Fruit fly (Drosophila melanogaster) whole organism, embryonic: Measurements from ENCODE around the gene Ppi1.
A peak's percentile ranks its signal among the peaks of the same experiment; 100 is the strongest.

ENCODE experiments used
- Adf1 ChIP-seq: fragments of 200-800 bp; sonication (Bioruptor generic); IDR thresholded peaks from 2 replicates; pipeline ENCODE4 v1.3.6; 2022; ENCODE audit warnings: missing biosample characterization, missing genetic modification characterization
- Bgb ChIP-seq: fragments of 200-800 bp; sonication (Bioruptor generic); IDR thresholded peaks from 2 replicates; pipeline ENCODE4 v1.3.6; 2022; ENCODE audit warnings: missing biosample characterization, missing genetic modification characterization; ENCODE audit not compliant: partially characterized antibody
- CG10147 ChIP-seq: fragments of 200-800 bp; sonication (Bioruptor generic); optimal IDR thresholded peaks from 2 replicates; lab custom pipeline; 2019; ENCODE audit warnings: missing biosample characterization, mild to moderate bottlenecking, missing genetic modification characterization, moderate library complexity
- CG10565 ChIP-seq: fragments of 200-800 bp; sonication (Bioruptor generic); optimal IDR thresholded peaks from 3 replicates; lab custom pipeline; 2016; ENCODE audit warnings: missing biosample characterization, mild to moderate bottlenecking, missing genetic modification characterization
- CG12071 ChIP-seq: fragments of 200-800 bp; sonication (Bioruptor generic); optimal IDR thresholded peaks from 3 replicates; lab custom pipeline; 2018; ENCODE audit warnings: missing biosample characterization, mild to moderate bottlenecking, missing genetic modification characterization
- CG12236 ChIP-seq: fragments of 200-800 bp; sonication (Bioruptor generic); optimal IDR thresholded peaks from 2 replicates; lab custom pipeline; 2016; ENCODE audit warnings: missing biosample characterization, missing genetic modification characterization
- CG14014 ChIP-seq: fragments of 200-800 bp; sonication (Bioruptor generic); IDR thresholded peaks from 2 replicates; pipeline ENCODE4 v1.3.6; 2022; ENCODE audit warnings: missing biosample characterization, missing genetic modification characterization
- CG15514 ChIP-seq: fragments of 200-800 bp; sonication (Bioruptor generic); optimal IDR thresholded peaks from 3 replicates; lab custom pipeline; 2017; ENCODE audit warnings: missing biosample characterization, missing genetic modification characterization, mild to moderate bottlenecking, moderate library complexity, missing genetic modification reagents
- CG16813 ChIP-seq: fragments of 200-800 bp; sonication (Bioruptor generic); IDR thresholded peaks from 3 replicates; pipeline ENCODE4 v1.3.6; 2022; ENCODE audit warnings: missing biosample characterization, missing genetic modification characterization; ENCODE audit not compliant: partially characterized antibody
- CG16863 ChIP-seq: fragments of 200-800 bp; sonication (Bioruptor generic); optimal IDR thresholded peaks from 3 replicates; lab custom pipeline; 2016; ENCODE audit warnings: missing biosample characterization, missing genetic modification characterization
- CG31224 ChIP-seq: fragments of 200-800 bp; sonication (Bioruptor generic); IDR thresholded peaks from 2 replicates; pipeline ENCODE4 v1.3.6; 2022; ENCODE audit warnings: missing biosample characterization, missing genetic modification characterization
- CG32767 ChIP-seq: fragments of 200-800 bp; sonication (Bioruptor generic); IDR thresholded peaks from 2 replicates; pipeline ENCODE4 v1.3.6; 2022; ENCODE audit warnings: missing biosample characterization, missing genetic modification characterization
- CG4282 ChIP-seq: fragments of 200-800 bp; sonication (Bioruptor generic); optimal IDR thresholded peaks from 2 replicates; lab custom pipeline; 2016; ENCODE audit warnings: missing biosample characterization, missing genetic modification characterization
- CG4820 ChIP-seq: fragments of 200-800 bp; sonication (Bioruptor generic); optimal IDR thresholded peaks from 3 replicates; lab custom pipeline; 2016; ENCODE audit warnings: missing biosample characterization, missing genetic modification characterization
- CG6813 ChIP-seq: fragments of 200-800 bp; sonication (Bioruptor generic); optimal IDR thresholded peaks from 2 replicates; lab custom pipeline; 2017; ENCODE audit warnings: missing biosample characterization, missing genetic modification characterization, mild to moderate bottlenecking, moderate library complexity, missing genetic modification reagents
- CG7556 ChIP-seq: fragments of 200-800 bp; sonication (Bioruptor generic); optimal IDR thresholded peaks from 2 replicates; lab custom pipeline; 2017; ENCODE audit warnings: missing biosample characterization, mild to moderate bottlenecking, missing genetic modification characterization
- CG7928 ChIP-seq: fragments of 200-800 bp; sonication (Bioruptor generic); optimal IDR thresholded peaks from 2 replicates; lab custom pipeline; 2017; ENCODE audit warnings: missing biosample characterization, mild to moderate bottlenecking, missing genetic modification characterization
- CG9817 ChIP-seq: fragments of 200-800 bp; sonication (Bioruptor generic); optimal IDR thresholded peaks from 2 replicates; lab custom pipeline; 2018; ENCODE audit warnings: missing biosample characterization, mild to moderate bottlenecking, missing genetic modification characterization, moderate library complexity
- CkIIα-i1 ChIP-seq: fragments of 200-800 bp; sonication (Bioruptor generic); IDR thresholded peaks from 2 replicates; pipeline ENCODE4 v1.3.6; 2022; ENCODE audit warnings: missing biosample characterization, missing genetic modification characterization
- CoRest ChIP-seq: fragments of 200-800 bp; sonication (Bioruptor generic); optimal IDR thresholded peaks from 3 replicates; lab custom pipeline; 2018; ENCODE audit warnings: missing biosample characterization, mild to moderate bottlenecking, missing genetic modification characterization, moderate library complexity
- Deaf1 ChIP-seq: fragments of 200-800 bp; optimal IDR thresholded peaks from 3 replicates; lab custom pipeline; 2019; ENCODE audit warnings: missing biosample characterization, mild to moderate bottlenecking, missing genetic modification characterization, moderate library complexity
- GATAe ChIP-seq: fragments of 200-800 bp; sonication (Bioruptor generic); conservative IDR thresholded peaks from 2 replicates; pipeline ENCODE4 v1.3.6; 2022; ENCODE audit warnings: missing biosample characterization, missing genetic modification characterization
- Gsc ChIP-seq: fragments of 200-800 bp; sonication (Bioruptor generic); IDR thresholded peaks from 2 replicates; pipeline ENCODE4 v1.3.6; 2022; ENCODE audit warnings: missing biosample characterization, missing genetic modification characterization
- H15 ChIP-seq: fragments of 200-800 bp; sonication (Bioruptor generic); IDR thresholded peaks from 3 replicates; pipeline ENCODE4 v1.3.6; 2022; ENCODE audit warnings: missing biosample characterization, missing genetic modification characterization
- H2.0 ChIP-seq: fragments of 200-800 bp; sonication (Bioruptor generic); IDR thresholded peaks from 2 replicates; pipeline ENCODE4 v1.3.6; 2022; ENCODE audit warnings: missing biosample characterization, missing genetic modification characterization
- Neu2 ChIP-seq: fragments of 200-800 bp; sonication (Bioruptor generic); optimal IDR thresholded peaks from 3 replicates; lab custom pipeline; 2016; ENCODE audit warnings: missing biosample characterization, missing genetic modification characterization, borderline replicate concordance
- PHDP ChIP-seq: fragments of 200-800 bp; sonication (Bioruptor generic); optimal IDR thresholded peaks from 3 replicates; lab custom pipeline; 2018; ENCODE audit warnings: missing biosample characterization, mild to moderate bottlenecking, missing genetic modification characterization, moderate library complexity
- Poxn ChIP-seq: fragments of 200-800 bp; sonication (Bioruptor generic); IDR thresholded peaks from 2 replicates; pipeline ENCODE4 v1.3.6; 2022; ENCODE audit warnings: missing biosample characterization, missing genetic modification characterization
- Ssrp ChIP-seq: fragments of 200-800 bp; sonication (Bioruptor generic); optimal IDR thresholded peaks from 2 replicates; lab custom pipeline; 2018; ENCODE audit warnings: missing biosample characterization, mild to moderate bottlenecking, missing genetic modification characterization, moderate library complexity
- Stat92E ChIP-seq, 3 experiments: fragments of >200 bp in 2 of 3; fragments of 200-800 bp in 1 of 3; sonication (Bioruptor generic) in 1 of 3; optimal IDR thresholded peaks; 2 replicates each; lab custom pipeline; 2017 to 2019; ENCODE audit warnings: missing biosample characterization in 3 of 3, missing genetic modification characterization in 3 of 3, mild to moderate bottlenecking in 1 of 3, moderate library complexity in 1 of 3
- Usf ChIP-seq: fragments of 200-800 bp; sonication (Bioruptor generic); optimal IDR thresholded peaks from 2 replicates; lab custom pipeline; 2017; ENCODE audit warnings: missing genotype, missing biosample characterization, missing genetic modification characterization
- amos ChIP-seq: fragments of 200-800 bp; sonication (Bioruptor generic); IDR thresholded peaks from 2 replicates; pipeline ENCODE4 v1.3.6; 2022; ENCODE audit warnings: missing biosample characterization, missing genetic modification characterization; ENCODE audit not compliant: partially characterized antibody
- aop ChIP-seq: fragments of 200-800 bp; sonication (Bioruptor generic); IDR thresholded peaks from 2 replicates; pipeline ENCODE4 v1.3.6; 2022; ENCODE audit warnings: missing biosample characterization, missing genetic modification characterization
- bsh ChIP-seq, 2 experiments: fragments of 200-800 bp; sonication (Bioruptor generic); optimal IDR thresholded peaks; 2 replicates each; lab custom pipeline; 2017 to 2018; ENCODE audit warnings: mild to moderate bottlenecking in 2 of 2, missing biosample characterization in 2 of 2, missing genetic modification characterization in 2 of 2, moderate library complexity in 1 of 2
- btn ChIP-seq: fragments of 200-800 bp; sonication (Bioruptor generic); optimal IDR thresholded peaks from 2 replicates; lab custom pipeline; 2016; ENCODE audit warnings: missing biosample characterization, missing genetic modification characterization
- cato ChIP-seq: fragments of 200-800 bp; sonication (Bioruptor generic); optimal IDR thresholded peaks from 2 replicates; lab custom pipeline; 2016; ENCODE audit warnings: missing biosample characterization, missing genetic modification characterization, borderline replicate concordance
- chif ChIP-seq, 2 experiments: fragments of 200-800 bp; sonication (Bioruptor generic); optimal IDR thresholded peaks; 3 replicates each; lab custom pipeline; 2016; ENCODE audit warnings: missing biosample characterization in 2 of 2, missing genetic modification characterization in 2 of 2
- chn ChIP-seq: fragments of 200-800 bp; sonication (Bioruptor generic); optimal IDR thresholded peaks from 2 replicates; lab custom pipeline; 2016; ENCODE audit warnings: missing biosample characterization, missing genetic modification characterization
- croc ChIP-seq: fragments of 200-800 bp; sonication (Bioruptor generic); conservative IDR thresholded peaks from 3 replicates; pipeline ENCODE4 v1.3.6; 2022; ENCODE audit warnings: missing biosample characterization, missing genetic modification characterization
- crol ChIP-seq: fragments of 200-800 bp; sonication (Bioruptor generic); IDR thresholded peaks from 2 replicates; pipeline ENCODE4 v1.3.6; 2022; ENCODE audit warnings: missing biosample characterization, missing genetic modification characterization
- h ChIP-seq: fragments of >200 bp; optimal IDR thresholded peaks from 2 replicates; lab custom pipeline; 2017
- pan ChIP-seq, 4 experiments: fragments of >200 bp in 3 of 4; fragments of 200-800 bp in 1 of 4; sonication (Bioruptor generic) in 1 of 4; optimal IDR thresholded peaks in 3 of 4; IDR thresholded peaks in 1 of 4; 2 replicates each; pipeline versions ENCODE4 v1.3.6 to Lab custom; 2017 to 2022; ENCODE audit warnings: missing biosample characterization in 2 of 4, missing genetic modification characterization in 2 of 4, mixed read lengths in 1 of 4
- phol ChIP-seq: fragments of 200-800 bp; sonication (Bioruptor generic); optimal IDR thresholded peaks from 3 replicates; lab custom pipeline; 2018; ENCODE audit warnings: missing biosample characterization, mild to moderate bottlenecking, missing genetic modification characterization, moderate library complexity
- schlank ChIP-seq: fragments of 200-800 bp; sonication (Bioruptor generic); optimal IDR thresholded peaks from 2 replicates; lab custom pipeline; 2018; ENCODE audit warnings: missing biosample characterization, mild to moderate bottlenecking, missing genetic modification characterization
- scrt ChIP-seq: fragments of 200-800 bp; sonication (Bioruptor generic); optimal IDR thresholded peaks from 2 replicates; lab custom pipeline; 2018; ENCODE audit warnings: missing biosample characterization, mild to moderate bottlenecking, missing genetic modification characterization, moderate library complexity
- seq ChIP-seq: fragments of 200-800 bp; sonication (Bioruptor generic); IDR thresholded peaks from 2 replicates; pipeline ENCODE4 v1.3.6; 2022; ENCODE audit warnings: missing biosample characterization, missing genetic modification characterization
- sob ChIP-seq: fragments of 200-800 bp; sonication (Bioruptor generic); IDR thresholded peaks from 2 replicates; pipeline ENCODE4 v1.3.6; 2022; ENCODE audit warnings: missing biosample characterization, missing genetic modification characterization
- trh ChIP-seq: fragments of 200-800 bp; sonication (Bioruptor generic); optimal IDR thresholded peaks from 2 replicates; lab custom pipeline; 2016; ENCODE audit warnings: missing biosample characterization, missing genetic modification characterization
- usp ChIP-seq: fragments of >200 bp; optimal IDR thresholded peaks from 2 replicates; lab custom pipeline; 2017; ENCODE audit warnings: missing biosample characterization, missing genetic modification characterization
- vvl ChIP-seq: fragments of 200-800 bp; sonication (Bioruptor generic); IDR thresholded peaks from 2 replicates; pipeline ENCODE4 v1.3.6; 2022; ENCODE audit warnings: missing biosample characterization, missing genetic modification characterization

Ppi1 gene

dm6 chr3R:30164162-30164561, 35.2 kb upstream of the Ppi1 start (continued):
- no peak for TF ChIP-seq CG6813 (GFP tag; lab: Kevin White, UChicago)
- TF ChIP-seq CG10147 (GFP tag; lab: Kevin White, UChicago): no peak
- TF ChIP-seq CG12071 (GFP tag; lab: Kevin White, UChicago): no peak
- TF ChIP-seq CG15514 (GFP tag; lab: Kevin White, UChicago): no peak
- TF ChIP-seq seq (GFP tag; lab: Robert Waterston, UW): no peak
- TF ChIP-seq trh (GFP tag; lab: Kevin White, UChicago): no peak
- no peak for TF ChIP-seq H15 (GFP tag; lab: Robert Waterston, UW)
- no peak for TF ChIP-seq CG12236
- TF ChIP-seq chif (GFP tag; optimal IDR thresholded peaks at IDR 0.05; lab: Kevin White, UChicago): peak; percentile 14 to 18
- peak; percentile 6 for TF ChIP-seq CG7556 (GFP tag; lab: Kevin White, UChicago)
- 0 out of 2 replicates have a peak, but pooled peaks have one; percentile 22 for TF ChIP-seq CG32767
- TF ChIP-seq phol (tag; lab: Kevin White, UChicago): peak; percentile 42
- TF ChIP-seq CG7928 (GFP tag; lab: Kevin White, UChicago): no peak
- TF ChIP-seq cato (GFP tag; lab: Kevin White, UChicago): no peak
- TF ChIP-seq Bgb (GFP tag; lab: Robert Waterston, UW): no peak
- no peak for TF ChIP-seq CG4282
- peak in 1 of 2 experiments; percentile 45 for TF ChIP-seq bsh (GFP tag; optimal IDR thresholded peaks at IDR 0.05; lab: Kevin White, UChicago)
- TF ChIP-seq amos (GFP tag; lab: Robert Waterston, UW): no peak
- TF ChIP-seq CG31224 (GFP tag; lab: Robert Waterston, UW): no peak
- peak; percentile 5 for TF ChIP-seq CG4820
- no peak for TF ChIP-seq Gsc (GFP tag; lab: Robert Waterston, UW)
- no peak for TF ChIP-seq CG10565
- no peak for TF ChIP-seq schlank (tag; lab: Kevin White, UChicago)
- no peak for TF ChIP-seq CG9817
- TF ChIP-seq Stat92E (GFP tag; optimal IDR thresholded peaks at IDR 0.05; lab: Kevin White, UChicago): no peak
- no peak for TF ChIP-seq Adf1 (GFP tag; lab: Robert Waterston, UW)
- TF ChIP-seq h (lab: Kevin White, UChicago): no peak
- TF ChIP-seq chn: no peak
- no peak for TF ChIP-seq croc (GFP tag; lab: Robert Waterston, UW)
- TF ChIP-seq Poxn (GFP tag; lab: Robert Waterston, UW): no peak
- no peak for TF ChIP-seq aop (GFP tag; lab: Robert Waterston, UW)
- no peak for TF ChIP-seq CkIIα-i1
- TF ChIP-seq scrt: no peak
- no peak for TF ChIP-seq CoRest (tag; lab: Kevin White, UChicago)
- TF ChIP-seq Neu2: no peak
- no peak for TF ChIP-seq pan (optimal IDR thresholded peaks at IDR 0.05; lab: Kevin White, UChicago)
- peak in 1 of 2 experiments; percentile 62 for TF ChIP-seq pan (GFP tag; optimal IDR thresholded peaks at IDR 0.05 in 1 of 2, IDR thresholded peaks at IDR 0.05 in 1 of 2)
- TF ChIP-seq CG16863: no peak
- TF ChIP-seq CG14014 (GFP tag; lab: Robert Waterston, UW): peak; percentile 58
- TF ChIP-seq vvl (GFP tag; lab: Robert Waterston, UW): peak; percentile 84
- TF ChIP-seq Usf (GFP tag; lab: Kevin White, UChicago): no peak
- TF ChIP-seq PHDP (tag; lab: Kevin White, UChicago): peak; percentile 9
- TF ChIP-seq usp: no peak
- TF ChIP-seq CG16813 (GFP tag; lab: Robert Waterston, UW): no peak
- TF ChIP-seq Deaf1 (tag; lab: Kevin White, UChicago): no peak
- TF ChIP-seq btn: peak; percentile 27
- TF ChIP-seq Ssrp (tag; lab: Kevin White, UChicago): no peak
- no peak for TF ChIP-seq GATAe (GFP tag; lab: Robert Waterston, UW)
- 0 out of 2 replicates have a peak, but pooled peaks have one; percentile 30 for TF ChIP-seq H2.0 (GFP tag; lab: Robert Waterston, UW)
- peak; percentile 48; the same call in 1 of the 2 replicates for TF ChIP-seq sob
- TF ChIP-seq crol: no peak
